Worm (Caenorhabditis elegans) whole organism, mixed stage, embryonic: ENCODE results near the gene selt-1.1.

Source experiments
- bed-3 ChIP-seq: fragments of 200-800 bp; sonication (Bioruptor generic); optimal IDR thresholded peaks from 3 replicates; lab custom pipeline; 2018; ENCODE audit warnings: mild to moderate bottlenecking, missing genetic modification characterization, moderate library complexity, missing compliant biosample characterization
- blmp-1 ChIP-seq: fragments of 150-350 bp; optimal IDR thresholded peaks from 2 replicates; lab custom pipeline; 2014; ENCODE audit warnings: missing biosample characterization, missing genetic modification characterization
- ceh-39 ChIP-seq: fragments of 150-350 bp; optimal IDR thresholded peaks from 2 replicates; lab custom pipeline; 2014; ENCODE audit warnings: missing biosample characterization, missing genetic modification characterization
- ceh-43 ChIP-seq: fragments of 200-800 bp; sonication (Bioruptor generic); optimal IDR thresholded peaks from 2 replicates; lab custom pipeline; 2018; ENCODE audit warnings: mild to moderate bottlenecking, missing genetic modification characterization, moderate library complexity, missing compliant biosample characterization
- ceh-83 ChIP-seq: fragments of 200-800 bp; sonication (Bioruptor generic); optimal IDR thresholded peaks from 2 replicates; lab custom pipeline; 2018; ENCODE audit warnings: mild to moderate bottlenecking, missing genetic modification characterization, missing compliant biosample characterization
- ces-1 ChIP-seq: fragments of 150-350 bp; optimal IDR thresholded peaks from 2 replicates; lab custom pipeline; 2014; ENCODE audit warnings: missing biosample characterization, missing genetic modification reagents, missing genetic modification characterization
- cnd-1 ChIP-seq: fragments of 200-800 bp; sonication (Bioruptor generic); optimal IDR thresholded peaks from 2 replicates; lab custom pipeline; 2018; ENCODE audit warnings: mild to moderate bottlenecking, missing genetic modification characterization, missing compliant biosample characterization
- drap-1 ChIP-seq: fragments of 200-800 bp; sonication (Bioruptor generic); optimal IDR thresholded peaks from 3 replicates; lab custom pipeline; 2018; ENCODE audit warnings: mild to moderate bottlenecking, missing genetic modification characterization, missing compliant biosample characterization
- elt-3 ChIP-seq: fragments of 150-350 bp; optimal IDR thresholded peaks from 2 replicates; lab custom pipeline; 2014; ENCODE audit warnings: missing biosample characterization, missing genetic modification characterization
- flh-1 ChIP-seq: fragments of 200-800 bp; sonication (Bioruptor generic); optimal IDR thresholded peaks from 2 replicates; lab custom pipeline; 2018; ENCODE audit warnings: mild to moderate bottlenecking, missing genetic modification characterization, moderate library complexity, missing compliant biosample characterization
- ham-2 ChIP-seq: fragments of 200-800 bp; sonication (Bioruptor generic); optimal IDR thresholded peaks from 2 replicates; lab custom pipeline; 2018; ENCODE audit warnings: mild to moderate bottlenecking, missing genetic modification characterization, missing compliant biosample characterization
- hlh-1 ChIP-seq: fragments of 150-350 bp; optimal IDR thresholded peaks from 2 replicates; lab custom pipeline; 2014; ENCODE audit warnings: missing biosample characterization, missing genetic modification reagents, missing genetic modification characterization
- lin-13 ChIP-seq: fragments of 150-350 bp; optimal IDR thresholded peaks from 2 replicates; lab custom pipeline; 2014; ENCODE audit warnings: missing biosample characterization, missing genetic modification characterization
- lin-32 ChIP-seq: fragments of 200-800 bp; sonication (Bioruptor generic); optimal IDR thresholded peaks from 2 replicates; lab custom pipeline; 2018; ENCODE audit warnings: mild to moderate bottlenecking, missing genetic modification characterization, missing compliant biosample characterization
- lsy-2 ChIP-seq: fragments of 150-350 bp; optimal IDR thresholded peaks from 2 replicates; lab custom pipeline; 2014; ENCODE audit warnings: missing biosample characterization, missing genetic modification characterization
- mab-5 ChIP-seq: fragments of 150-350 bp; optimal IDR thresholded peaks from 2 replicates; lab custom pipeline; 2014; ENCODE audit warnings: missing biosample characterization, missing genetic modification characterization
- mep-1 ChIP-seq: fragments of 150-350 bp; optimal IDR thresholded peaks from 2 replicates; lab custom pipeline; 2017; ENCODE audit warnings: missing biosample characterization, missing genetic modification reagents, missing genetic modification characterization, inconsistent platforms
- mls-2 ChIP-seq: sonication (generic microtip); optimal IDR thresholded peaks from 2 replicates; lab custom pipeline; 2016; ENCODE audit warnings: mild to moderate bottlenecking, missing genetic modification characterization, moderate library complexity, missing compliant biosample characterization
- nhr-12 ChIP-seq: fragments of 150-350 bp; optimal IDR thresholded peaks from 2 replicates; lab custom pipeline; 2014; ENCODE audit warnings: missing biosample characterization, missing genetic modification characterization
- nhr-237 ChIP-seq: fragments of 150-350 bp; optimal IDR thresholded peaks from 2 replicates; lab custom pipeline; 2014; ENCODE audit warnings: missing biosample characterization, missing genetic modification characterization
- nhr-28 ChIP-seq: fragments of 150-350 bp; optimal IDR thresholded peaks from 2 replicates; lab custom pipeline; 2014; ENCODE audit warnings: missing biosample characterization, missing genetic modification characterization
- nhr-76 ChIP-seq: sonication (generic microtip); optimal IDR thresholded peaks from 2 replicates; lab custom pipeline; 2017; ENCODE audit warnings: missing biosample characterization, missing genetic modification characterization
- pha-4 ChIP-seq: fragments of 150-350 bp; optimal IDR thresholded peaks from 2 replicates; lab custom pipeline; 2018; ENCODE audit warnings: missing biosample characterization, missing genetic modification reagents, missing genetic modification characterization
- sem-2 ChIP-seq: fragments of 200-800 bp; sonication (Bioruptor generic); optimal IDR thresholded peaks from 2 replicates; lab custom pipeline; 2018; ENCODE audit warnings: mild to moderate bottlenecking, missing genetic modification characterization, missing compliant biosample characterization
- snpc-4 ChIP-seq: fragments of 150-350 bp; optimal IDR thresholded peaks from 2 replicates; lab custom pipeline; 2014; ENCODE audit warnings: missing biosample characterization, missing genetic modification characterization
- sptf-1 ChIP-seq: sonication (generic microtip); optimal IDR thresholded peaks from 2 replicates; lab custom pipeline; 2017; ENCODE audit warnings: mild to moderate bottlenecking, missing genetic modification characterization, moderate library complexity, missing compliant biosample characterization
- tbx-8 ChIP-seq: fragments of 200-800 bp; sonication (Bioruptor generic); optimal IDR thresholded peaks from 2 replicates; lab custom pipeline; 2018; ENCODE audit warnings: mild to moderate bottlenecking, missing genetic modification characterization, moderate library complexity, missing compliant biosample characterization
- unc-62 ChIP-seq: fragments of 150-350 bp; optimal IDR thresholded peaks from 2 replicates; lab custom pipeline; 2014; ENCODE audit warnings: missing biosample characterization, missing genetic modification reagents, missing genetic modification characterization
- zip-8 ChIP-seq: fragments of 150-350 bp; optimal IDR thresholded peaks from 2 replicates; lab custom pipeline; 2014; ENCODE audit warnings: missing biosample characterization, missing genetic modification characterization
- ztf-11 ChIP-seq: fragments of 150-350 bp; optimal IDR thresholded peaks from 2 replicates; lab custom pipeline; 2014; ENCODE audit warnings: missing biosample characterization, missing genetic modification characterization

The selt-1.1 gene

ce11 chrX:11548308-11548707 lies 2.0 kb upstream of the selt-1.1 start, which contains the start of gene mig-2:
TSS of gene mig-2 (plus strand) at chrX:11548608.
- TF ChIP-seq ztf-11 (no peak), blmp-1 (no peak), lsy-2 (tag; lab: Kevin White, UChicago) (no peak), nhr-76 (tag; lab: Kevin White, UChicago) (no peak), cnd-1 (tag; lab: Kevin White, UChicago) (no peak), drap-1 (no peak), mep-1 (tag; lab: Kevin White, UChicago) (no peak), bed-3 (GFP tag; lab: Kevin White, UChicago) (no peak), hlh-1 (tag; lab: Kevin White, UChicago) (no peak), flh-1 (no peak), nhr-12 (no peak), sem-2 (GFP tag; lab: Kevin White, UChicago) (no peak), ceh-39 (tag; lab: Kevin White, UChicago) (no peak)

ce11 chrX:11547442-11548023 lies 1.2 kb upstream of the selt-1.1 start:
- peak; percentile 40 for TF ChIP-seq unc-62
- TF ChIP-seq sptf-1 (tag; lab: Kevin White, UChicago) = no peak

- TF ChIP-seq lin-13 (tag; lab: Kevin White, UChicago) (no peak), hlh-1 (tag; lab: Kevin White, UChicago) (no peak), zip-8 (tag; lab: Kevin White, UChicago) (no peak), ham-2 (GFP tag; lab: Kevin White, UChicago) (no peak), tbx-8 (GFP tag; lab: Kevin White, UChicago) (no peak), drap-1 (no peak), mls-2 (tag; lab: Kevin White, UChicago) (no peak), lsy-2 (tag; lab: Kevin White, UChicago) (no peak), ceh-83 (GFP tag; lab: Kevin White, UChicago) (no peak), cnd-1 (tag; lab: Kevin White, UChicago) (no peak), lin-32 (no peak), ceh-43 (GFP tag; lab: Kevin White, UChicago) (no peak), mab-5 (tag; lab: Kevin White, UChicago) (no peak), elt-3 (tag; lab: Kevin White, UChicago) (no peak)
Measured at ce11 chrX:11541690-11542089, 4.6 kb downstream of the selt-1.1 start.

ce11 chrX:11537240-11537764 lies 9.0 kb downstream of the selt-1.1 start, which contains the start of gene gcp-2.2:
TSS of gene gcp-2.2 (plus strand) at chrX:11537714.
- TF ChIP-seq nhr-237 (tag; lab: Kevin White, UChicago) = no peak
- no peak for TF ChIP-seq hlh-1 (tag; lab: Kevin White, UChicago)
- TF ChIP-seq flh-1 = no peak
- TF ChIP-seq mls-2 (tag; lab: Kevin White, UChicago) = no peak
- TF ChIP-seq ham-2 (GFP tag; lab: Kevin White, UChicago) = no peak
- TF ChIP-seq snpc-4 (tag; lab: Kevin White, UChicago) = no peak
- no peak for TF ChIP-seq ces-1 (GFP tag; lab: Kevin White, UChicago)
- TF ChIP-seq drap-1 = no peak
- no peak for TF ChIP-seq bed-3 (GFP tag; lab: Kevin White, UChicago)

ce11 chrX:11536408-11536807 lies 9.9 kb downstream of the selt-1.1 start, which contains the start of gene C35C5.9:
TSS of gene C35C5.9 (plus strand) at chrX:11536568.
- no peak for TF ChIP-seq hlh-1 (tag; lab: Kevin White, UChicago)
- no peak for TF ChIP-seq mab-5 (tag; lab: Kevin White, UChicago)
- TF ChIP-seq nhr-12 = no peak
- no peak for TF ChIP-seq nhr-237 (tag; lab: Kevin White, UChicago)
- no peak for TF ChIP-seq pha-4 (tag; lab: Kevin White, UChicago)
- TF ChIP-seq tbx-8 (GFP tag; lab: Kevin White, UChicago) = no peak
- no peak for TF ChIP-seq ceh-43 (GFP tag; lab: Kevin White, UChicago)
- no peak for TF ChIP-seq zip-8 (tag; lab: Kevin White, UChicago)
- no peak for TF ChIP-seq lin-13 (tag; lab: Kevin White, UChicago)
- TF ChIP-seq flh-1 = no peak
- no peak for TF ChIP-seq lin-32
- no peak for TF ChIP-seq nhr-28
- no peak for TF ChIP-seq elt-3 (tag; lab: Kevin White, UChicago)
- no peak for TF ChIP-seq ceh-39 (tag; lab: Kevin White, UChicago)
- TF ChIP-seq, all 35 proteins: peak for 0
